Fruit fly (Drosophila melanogaster) whole organism, pupa: ENCODE data around the gene CG34008.
A peak's percentile ranks its signal among the peaks of the same experiment; 100 is the strongest.

Experiments
- CG10348 ChIP-seq: fragments of 200-800 bp; sonication (Bioruptor generic); IDR thresholded peaks from 2 replicates; pipeline ENCODE4 v1.3.6; 2022; ENCODE audit warnings: missing biosample characterization, missing genetic modification characterization
- CG12605 ChIP-seq: fragments of 200-800 bp; sonication (Bioruptor generic); IDR thresholded peaks from 2 replicates; pipeline ENCODE4 v1.3.6; 2022; ENCODE audit warnings: missing biosample characterization, missing genetic modification characterization
- CG13204 ChIP-seq: fragments of 200-800 bp; sonication (Bioruptor generic); optimal IDR thresholded peaks from 2 replicates; lab custom pipeline; 2018; ENCODE audit warnings: missing biosample characterization, mild to moderate bottlenecking, missing genetic modification characterization, moderate library complexity
- CG14655 ChIP-seq: fragments of 200-800 bp; sonication (Bioruptor generic); optimal IDR thresholded peaks from 3 replicates; lab custom pipeline; 2017; ENCODE audit warnings: mild to moderate bottlenecking, missing biosample characterization, missing genetic modification reagents, missing genetic modification characterization
- CG15710 ChIP-seq: fragments of 200-800 bp; sonication (Bioruptor generic); optimal IDR thresholded peaks from 2 replicates; lab custom pipeline; 2018; ENCODE audit warnings: missing biosample characterization, mild to moderate bottlenecking, missing genetic modification characterization, moderate library complexity
- CG17806 ChIP-seq: fragments of 200-800 bp; sonication (Bioruptor generic); optimal IDR thresholded peaks from 2 replicates; lab custom pipeline; 2018; ENCODE audit warnings: missing biosample characterization, mild to moderate bottlenecking, missing genetic modification characterization, moderate library complexity
- CG8159 ChIP-seq: fragments of 200-800 bp; sonication (Bioruptor generic); optimal IDR thresholded peaks from 3 replicates; lab custom pipeline; 2018; ENCODE audit warnings: missing biosample characterization, mild to moderate bottlenecking, missing genetic modification characterization, moderate library complexity
- CG8301 ChIP-seq: fragments of 200-800 bp; sonication (Bioruptor generic); optimal IDR thresholded peaks from 2 replicates; lab custom pipeline; 2018; ENCODE audit warnings: missing biosample characterization, mild to moderate bottlenecking, missing genetic modification characterization
- D1 ChIP-seq: fragments of 200-800 bp; sonication (Bioruptor generic); optimal IDR thresholded peaks from 2 replicates; lab custom pipeline; 2018; ENCODE audit warnings: missing biosample characterization, mild to moderate bottlenecking, missing genetic modification characterization, moderate library complexity
- EcR ChIP-seq: fragments of 200-800 bp; sonication (Bioruptor generic); optimal IDR thresholded peaks from 3 replicates; lab custom pipeline; 2019; ENCODE audit warnings: missing biosample characterization, missing genetic modification characterization, mild to moderate bottlenecking, moderate library complexity, missing genetic modification reagents
- Pif1A ChIP-seq: fragments of 200-800 bp; sonication (Bioruptor generic); optimal IDR thresholded peaks from 3 replicates; lab custom pipeline; 2016; ENCODE audit warnings: missing biosample characterization, missing genetic modification characterization
- Pif1B ChIP-seq: fragments of 200-800 bp; sonication (Bioruptor generic); optimal IDR thresholded peaks from 3 replicates; lab custom pipeline; 2016; ENCODE audit warnings: missing biosample characterization, missing genetic modification characterization
- gl ChIP-seq: fragments of 200-800 bp; sonication (Bioruptor generic); optimal IDR thresholded peaks from 2 replicates; lab custom pipeline; 2018; ENCODE audit warnings: missing biosample characterization, mild to moderate bottlenecking, missing genetic modification characterization
- rn ChIP-seq: fragments of 200-800 bp; sonication (Bioruptor generic); IDR thresholded peaks from 2 replicates; pipeline ENCODE4 v1.3.6; 2022; ENCODE audit warnings: missing biosample characterization, missing genetic modification characterization

DNA sequence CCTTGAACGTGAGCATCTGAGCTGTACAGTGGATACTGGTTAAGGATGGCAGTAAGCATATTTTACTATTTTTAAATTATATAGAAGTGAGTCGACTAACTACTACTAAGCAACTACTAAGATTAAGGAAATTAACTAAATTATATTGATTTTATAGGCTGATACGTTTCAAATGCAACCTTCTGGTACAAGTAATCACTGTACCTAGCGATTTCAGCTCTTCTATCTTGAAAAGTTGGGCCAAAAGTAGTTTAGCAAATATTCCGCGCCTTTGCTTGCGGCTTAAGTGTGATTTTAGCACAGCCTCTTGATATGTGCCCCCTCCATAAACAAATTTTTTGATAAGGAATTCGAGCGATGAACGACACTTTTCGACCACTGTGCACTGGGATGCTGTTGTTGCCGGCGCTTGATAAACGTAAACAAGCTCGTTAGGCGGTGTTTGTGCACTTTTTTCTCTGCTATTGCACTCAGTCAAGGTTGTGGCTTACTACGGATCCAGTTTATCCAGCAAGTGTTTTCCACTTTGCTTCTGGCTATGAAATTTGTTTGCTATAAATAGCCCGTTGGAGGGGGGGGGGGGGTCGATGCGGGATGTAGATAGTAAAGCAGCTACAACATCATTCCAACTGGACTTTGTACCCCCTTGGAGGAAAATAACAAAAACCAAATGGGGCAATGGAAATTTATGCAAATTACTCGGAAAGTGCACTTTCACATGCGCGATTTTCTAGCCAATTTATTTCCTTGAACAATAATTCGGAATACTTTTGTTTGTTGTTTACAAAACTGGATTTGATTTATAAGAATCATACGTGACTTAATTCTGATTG is 24.8 kb downstream of the CG34008 start:
- TF ChIP-seq EcR (GFP tag; lab: Kevin White, UChicago) (peak; percentile 46), D1 (tag; lab: Kevin White, UChicago) (no peak), rn (GFP tag; lab: Robert Waterston, UW) (no peak), CG15710 (tag; lab: Kevin White, UChicago) (peak; percentile 67), CG10348 (GFP tag; lab: Robert Waterston, UW) (peak; percentile 54), CG13204 (peak; percentile 86), CG14655 (GFP tag; lab: Kevin White, UChicago) (peak; percentile 78), CG12605 (GFP tag; lab: Robert Waterston, UW) (peak; percentile 71), gl (tag; lab: Kevin White, UChicago) (peak; percentile 91), Pif1B (GFP tag; lab: Kevin White, UChicago) (peak; percentile 9), CG8159 (tag; lab: Kevin White, UChicago) (peak; percentile 70), CG17806 (tag; lab: Kevin White, UChicago) (peak; percentile 65), Pif1A (peak; percentile 60), CG8301 (tag; lab: Kevin White, UChicago) (peak; percentile 67)
